Fruit fly (Drosophila melanogaster): Measurements from ENCODE around the gene CG10077.

CG10077 gene

dm6 chr3L:6947188-6947971 is 8.3 kb downstream of the CG10077 start:
- TF ChIP-seq CG16779 (GFP tag; IDR thresholded peaks at IDR 0.05) (0 out of 2 replicates have a peak, but pooled peaks have one; percentile 29), Med (GFP tag) (peak; percentile 52), CG31441 (GFP tag; IDR thresholded peaks at IDR 0.05) (no peak), prd (optimal IDR thresholded peaks at IDR 0.05) (no peak), prd (GFP tag; IDR thresholded peaks at IDR 0.05) (0 out of 3 replicates have a peak, but pooled peaks have one; percentile 8), CG9932 (GFP tag; IDR thresholded peaks at IDR 0.05) (no peak), CG8478 (optimal IDR thresholded peaks at IDR 0.05) (peak; percentile 51), mld (GFP tag; IDR thresholded peaks at IDR 0.05; ENCODE audit: partially characterized antibody) (no peak), Rfx (GFP tag; IDR thresholded peaks at IDR 0.05) (no peak), CG12219 (GFP tag; optimal IDR thresholded peaks at IDR 0.05) (no peak), CG16813 (GFP tag; IDR thresholded peaks at IDR 0.05; ENCODE audit: partially characterized antibody) (0 out of 3 replicates have a peak, but pooled peaks have one; percentile 15), Ets65A (GFP tag) (peak; percentile 57)

dm6 chr3L:6945357-6945756 is 10.3 kb downstream of the CG10077 start:
- TF ChIP-seq lbe (GFP tag; optimal IDR thresholded peaks at IDR 0.05): no peak
- TF ChIP-seq stwl (tag; optimal IDR thresholded peaks at IDR 0.05): no peak
- TF ChIP-seq Kr (GFP tag; optimal IDR thresholded peaks at IDR 0.05): peak; percentile 36
- peak; percentile 17 for TF ChIP-seq cg (GFP tag; optimal IDR thresholded peaks at IDR 0.05)
- peak; percentile 20; the same call in 1 of the 2 replicates for TF ChIP-seq CG10959 (GFP tag; IDR thresholded peaks at IDR 0.05)
- peak; percentile 56 for TF ChIP-seq scrt (GFP tag; optimal IDR thresholded peaks at IDR 0.05)
- no peak for TF ChIP-seq Stat92E (GFP tag; optimal IDR thresholded peaks at IDR 0.05)
- peak; percentile 59 for TF ChIP-seq Med (GFP tag)

dm6 chr3L:6943948-6944319 is 11.8 kb downstream of the CG10077 start:
- TF ChIP-seq Meics (GFP tag; optimal IDR thresholded peaks at IDR 0.05): peak; percentile 12
- peak; percentile 4 for TF ChIP-seq CG17829 (tag; optimal IDR thresholded peaks at IDR 0.05)
- no peak for TF ChIP-seq tap (tag; optimal IDR thresholded peaks at IDR 0.05)
- no peak for TF ChIP-seq gsb-n (tag; optimal IDR thresholded peaks at IDR 0.05)
- no peak for TF ChIP-seq CG9797 (GFP tag; optimal IDR thresholded peaks at IDR 0.05)
- TF ChIP-seq HHEX (GFP tag; optimal IDR thresholded peaks at IDR 0.05): no peak
- TF ChIP-seq pho (GFP tag; optimal IDR thresholded peaks at IDR 0.05): no peak
- TF ChIP-seq lola (GFP tag; optimal IDR thresholded peaks at IDR 0.05): no peak
- TF ChIP-seq dm (GFP tag; optimal IDR thresholded peaks at IDR 0.05): no peak
- no peak for TF ChIP-seq CG30403 (GFP tag; optimal IDR thresholded peaks at IDR 0.05)
- TF ChIP-seq gcm (GFP tag; optimal IDR thresholded peaks at IDR 0.05): no peak
- TF ChIP-seq trh (GFP tag; optimal IDR thresholded peaks at IDR 0.05): no peak
- TF ChIP-seq CG9727 (GFP tag; optimal IDR thresholded peaks at IDR 0.05): no peak
- no peak for TF ChIP-seq Lhr (GFP tag; optimal IDR thresholded peaks at IDR 0.05)
- TF ChIP-seq CG11695 (GFP tag; IDR thresholded peaks at IDR 0.05): no peak
- TF ChIP-seq H15 (GFP tag; IDR thresholded peaks at IDR 0.05): no peak
- no peak for TF ChIP-seq insv (GFP tag; optimal IDR thresholded peaks at IDR 0.05)
- TF ChIP-seq lmd (GFP tag; IDR thresholded peaks at IDR 0.05): peak; percentile 38; the same call in 1 of the 2 replicates
- peak; percentile 9 for TF ChIP-seq CG12391 (tag; optimal IDR thresholded peaks at IDR 0.05)
- no peak for TF ChIP-seq CG4404 (GFP tag; IDR thresholded peaks at IDR 0.05)
- TF ChIP-seq CG9215 (GFP tag; IDR thresholded peaks at IDR 0.05): no peak
- no peak for TF ChIP-seq vvl (GFP tag; IDR thresholded peaks at IDR 0.05)
- TF ChIP-seq sna (GFP tag; IDR thresholded peaks at IDR 0.05; ENCODE audit: partially characterized antibody): no peak
- TF ChIP-seq CG1792 (GFP tag; optimal IDR thresholded peaks at IDR 0.05): no peak
- no peak for TF ChIP-seq CG4424 (GFP tag; optimal IDR thresholded peaks at IDR 0.05)
- no peak for TF ChIP-seq hkb (optimal IDR thresholded peaks at IDR 0.05)
- TF ChIP-seq hkb (GFP tag; IDR thresholded peaks at IDR 0.05): no peak; the same call in 1 of the 2 replicates
- no peak for TF ChIP-seq CG10979 (tag; optimal IDR thresholded peaks at IDR 0.05)
- TF ChIP-seq ham (GFP tag; IDR thresholded peaks at IDR 0.05): no peak

All from whole organism, embryonic.